Worm (Caenorhabditis elegans) whole organism, L2 larva: ENCODE data around the gene Y55F3BR.11.

Experiments
- F13H6.1 ChIP-seq: sonication (generic microtip); optimal IDR thresholded peaks from 2 replicates; lab custom pipeline; 2016; ENCODE audit warnings: missing genetic modification characterization, missing compliant biosample characterization
- aly-2 ChIP-seq: fragments of 150-350 bp; optimal IDR thresholded peaks from 2 replicates; lab custom pipeline; 2014; ENCODE audit warnings: missing biosample characterization, missing genetic modification characterization
- blmp-1 ChIP-seq: sonication (generic microtip); optimal IDR thresholded peaks from 2 replicates; lab custom pipeline; 2017; ENCODE audit warnings: missing genetic modification characterization, mild to moderate bottlenecking, missing compliant biosample characterization, antibody characterized with exemption, moderate library complexity; ENCODE audit not compliant: insufficient read depth
- elt-3 ChIP-seq: sonication (generic microtip); optimal IDR thresholded peaks from 2 replicates; lab custom pipeline; 2017; ENCODE audit warnings: missing biosample characterization, missing genetic modification characterization
- gmeb-1 ChIP-seq: fragments of 150-350 bp; optimal IDR thresholded peaks from 2 replicates; lab custom pipeline; 2014; ENCODE audit warnings: missing biosample characterization, missing genetic modification characterization
- lsy-2 ChIP-seq, 2 experiments: fragments of 150-350 bp in 1 of 2; sonication (generic microtip) in 1 of 2; optimal IDR thresholded peaks; 2 replicates each; lab custom pipeline; 2014 to 2017; ENCODE audit warnings: missing biosample characterization in 2 of 2, missing genetic modification characterization in 2 of 2
- mab-5 ChIP-seq: fragments of 150-350 bp; optimal IDR thresholded peaks from 2 replicates; lab custom pipeline; 2014; ENCODE audit warnings: missing biosample characterization, missing genetic modification characterization
- nhr-10 ChIP-seq: sonication (generic microtip); optimal IDR thresholded peaks from 2 replicates; lab custom pipeline; 2017; ENCODE audit warnings: missing biosample characterization, missing genetic modification characterization
- nhr-11 ChIP-seq: fragments of 150-350 bp; optimal IDR thresholded peaks from 2 replicates; lab custom pipeline; 2014; ENCODE audit warnings: missing biosample characterization, missing genetic modification characterization
- nhr-12 ChIP-seq: fragments of 150-350 bp; optimal IDR thresholded peaks from 2 replicates; lab custom pipeline; 2014; ENCODE audit warnings: missing biosample characterization, missing genetic modification characterization
- nhr-77 ChIP-seq: fragments of 150-350 bp; optimal IDR thresholded peaks from 2 replicates; lab custom pipeline; 2014; ENCODE audit warnings: missing biosample characterization, missing genetic modification characterization
- sem-4 ChIP-seq: fragments of 150-350 bp; optimal IDR thresholded peaks from 2 replicates; lab custom pipeline; 2014; ENCODE audit warnings: missing biosample characterization, missing genetic modification reagents, missing genetic modification characterization
- skn-1 ChIP-seq: sonication (generic microtip); optimal IDR thresholded peaks from 2 replicates; lab custom pipeline; 2017; ENCODE audit warnings: missing biosample characterization, missing genetic modification characterization
- unc-55 ChIP-seq: fragments of 150-350 bp; sonication (generic microtip); optimal IDR thresholded peaks from 3 replicates; lab custom pipeline; 2014; ENCODE audit warnings: missing biosample characterization, missing genetic modification reagents, missing genetic modification characterization

- no peak for TF ChIP-seq unc-55 (GFP tag; lab: Kevin White, UChicago)
- TF ChIP-seq F13H6.1 (tag; lab: Kevin White, UChicago), result no peak
- no peak for TF ChIP-seq nhr-10
- TF ChIP-seq nhr-11 (tag; lab: Kevin White, UChicago), result no peak
- TF ChIP-seq aly-2, result no peak
- TF ChIP-seq elt-3 (tag; lab: Kevin White, UChicago), result no peak
- TF ChIP-seq blmp-1 (tag; lab: Kevin White, UChicago), result no peak
- no peak for TF ChIP-seq skn-1 (tag; lab: Kevin White, UChicago)
- no peak for TF ChIP-seq lsy-2 (tag; optimal IDR thresholded peaks at IDR 0.05; lab: Kevin White, UChicago)
- TF ChIP-seq nhr-77, result no peak
- no peak for TF ChIP-seq sem-4 (tag; lab: Kevin White, UChicago)
- TF ChIP-seq nhr-12 (tag; lab: Kevin White, UChicago), result no peak
- TF ChIP-seq mab-5 (tag; lab: Kevin White, UChicago), result no peak
- TF ChIP-seq gmeb-1 (tag; lab: Kevin White, UChicago), result no peak
Measured at ce11 chrIV:856038-856437, 1.0 kb downstream of the Y55F3BR.11 start.
